Fruit fly (Drosophila melanogaster): ENCODE measurements around the gene CG18179.

DNA sequence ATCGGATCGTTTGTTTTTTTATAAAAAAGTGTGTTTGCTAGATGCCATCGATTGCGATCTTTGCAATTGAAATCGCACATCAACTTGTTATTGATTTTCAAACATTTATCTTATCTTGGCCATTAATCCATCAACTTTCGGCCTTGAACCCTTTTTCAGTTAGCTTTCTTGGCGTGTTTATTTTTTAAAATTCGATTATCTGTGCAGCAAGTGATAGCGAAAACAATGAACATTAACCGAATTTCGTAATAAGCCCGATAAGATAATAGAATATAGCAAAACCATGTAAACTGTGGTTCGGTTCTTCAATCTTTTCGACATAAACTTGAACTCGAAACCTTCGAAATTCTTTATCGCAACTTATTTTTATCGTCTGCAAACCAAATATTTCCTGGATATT, 35.2 kb downstream of the CG18179 start:
- TF ChIP-seq CTCF (optimal IDR thresholded peaks at IDR 0.05) (no peak), CG8478 (optimal IDR thresholded peaks at IDR 0.05) (no peak)

All from S2 (cell line).